Fruit fly (Drosophila melanogaster): ENCODE results near the gene CG9147.

Gene CG9147

dm6 chr2L:6019352-6020131 is 46.3 kb upstream of the CG9147 start, which contains the start of gene H2.0 (continued):
- TF ChIP-seq NK7.1 (GFP tag; optimal IDR thresholded peaks at IDR 0.05) (no peak), nau (GFP tag; optimal IDR thresholded peaks at IDR 0.05) (no peak), CG12219 (GFP tag; optimal IDR thresholded peaks at IDR 0.05) (no peak), zen2 (GFP tag; IDR thresholded peaks at IDR 0.05; ENCODE audit: partially characterized antibody) (no peak), Nf-YB (GFP tag; optimal IDR thresholded peaks at IDR 0.05) (peak; percentile 97), z (GFP tag; IDR thresholded peaks at IDR 0.05) (peak; percentile 61; the same call in 1 of the 3 replicates), dysf (GFP tag; IDR thresholded peaks at IDR 0.05) (no peak), E2f1 (GFP tag; IDR thresholded peaks at IDR 0.05) (no peak), sd (tag; optimal IDR thresholded peaks at IDR 0.05) (peak; percentile 88), caup (GFP tag; optimal IDR thresholded peaks at IDR 0.05; ENCODE audit: severe bottlenecking) (no peak), CG1602 (GFP tag; optimal IDR thresholded peaks at IDR 0.05) (peak; percentile 41), Sry-β (GFP tag; optimal IDR thresholded peaks at IDR 0.05) (no peak), eve (GFP tag; optimal IDR thresholded peaks at IDR 0.05) (no peak), bigmax (GFP tag; optimal IDR thresholded peaks at IDR 0.05) (no peak), CG11247 (GFP tag; IDR thresholded peaks at IDR 0.05) (no peak), sug (tag; optimal IDR thresholded peaks at IDR 0.05) (no peak), CG7357 (GFP tag; IDR thresholded peaks at IDR 0.05) (no peak), ab (GFP tag; optimal IDR thresholded peaks at IDR 0.05) (no peak), CG3065 (GFP tag; optimal IDR thresholded peaks at IDR 0.05) (no peak), zfh1 (GFP tag; IDR thresholded peaks at IDR 0.05) (0 out of 3 replicates have a peak, but pooled peaks have one; percentile 23), CG42726 (GFP tag; IDR thresholded peaks at IDR 0.05; ENCODE audit: partially characterized antibody) (no peak), Doc2 (GFP tag; IDR thresholded peaks at IDR 0.05) (no peak), gro (GFP tag; optimal IDR thresholded peaks at IDR 0.05) (no peak), CG10979 (tag; optimal IDR thresholded peaks at IDR 0.05) (peak; percentile 60), wor (GFP tag; IDR thresholded peaks at IDR 0.05) (no peak), CG7745 (tag; optimal IDR thresholded peaks at IDR 0.05) (no peak), E2f2 (GFP tag; IDR thresholded peaks at IDR 0.05) (no peak), slp2 (GFP tag; optimal IDR thresholded peaks at IDR 0.05) (no peak), CG2116 (GFP tag; optimal IDR thresholded peaks at IDR 0.05) (no peak), CG1792 (GFP tag; optimal IDR thresholded peaks at IDR 0.05) (no peak), Gug (GFP tag; IDR thresholded peaks at IDR 0.05) (no peak; the same call in 2 of the 4 replicates), CG7928 (GFP tag; optimal IDR thresholded peaks at IDR 0.05) (no peak), Fer1 (GFP tag; optimal IDR thresholded peaks at IDR 0.05) (no peak), CG3163 (GFP tag; optimal IDR thresholded peaks at IDR 0.05) (no peak), Atf3 (GFP tag; optimal IDR thresholded peaks at IDR 0.05) (no peak), kni (GFP tag; optimal IDR thresholded peaks at IDR 0.05) (peak; percentile 74), sna (GFP tag; IDR thresholded peaks at IDR 0.05; ENCODE audit: partially characterized antibody) (no peak), da (GFP tag; optimal IDR thresholded peaks at IDR 0.05) (no peak), Stat92E (GFP tag; optimal IDR thresholded peaks at IDR 0.05) (no peak), Hey (tag; optimal IDR thresholded peaks at IDR 0.05) (no peak), Chrac-16 (GFP tag; optimal IDR thresholded peaks at IDR 0.05) (peak; percentile 18), CG16815 (GFP tag; optimal IDR thresholded peaks at IDR 0.05) (peak; percentile 44), CG6791 (GFP tag; IDR thresholded peaks at IDR 0.05; ENCODE audit: partially characterized antibody) (no peak), CG12942 (GFP tag; optimal IDR thresholded peaks at IDR 0.05) (no peak), cas (GFP tag; IDR thresholded peaks at IDR 0.05) (no peak), CG34376 (GFP tag; optimal IDR thresholded peaks at IDR 0.05) (no peak), ara (GFP tag; IDR thresholded peaks at IDR 0.05) (0 out of 2 replicates have a peak, but pooled peaks have one; percentile 26), az2 (GFP tag; optimal IDR thresholded peaks at IDR 0.05) (peak; percentile 27), CG3838 (GFP tag; optimal IDR thresholded peaks at IDR 0.05) (no peak), disco-r (GFP tag; optimal IDR thresholded peaks at IDR 0.05) (peak; percentile 4)

Measured in whole organism, embryonic.